Fruit fly (Drosophila melanogaster): ENCODE results near the gene Nuf2.

Nuf2 gene

DNA sequence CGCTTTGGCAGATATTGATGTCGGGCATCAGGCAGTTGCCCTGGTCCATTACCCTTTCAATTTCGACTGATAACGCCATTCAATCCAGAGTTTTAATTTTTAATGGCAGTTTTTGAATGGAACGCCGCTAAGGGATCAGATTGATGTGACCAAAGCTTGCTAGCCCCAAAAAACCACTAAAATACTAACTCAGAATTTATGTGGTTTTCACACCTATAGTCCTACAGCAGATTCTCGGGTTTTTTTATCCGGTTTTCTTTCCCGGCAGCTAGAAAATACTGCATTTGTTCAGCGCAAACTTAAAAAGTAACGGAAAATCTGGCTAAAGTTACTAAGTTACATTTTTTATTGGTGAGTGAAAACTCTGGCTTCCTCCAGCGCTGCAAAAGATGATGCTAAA, at the start of gene Nuf2:
TSS of gene Nuf2 (minus strand) at position 151 of the 400 bp plus-strand sequence.
- no peak for TF ChIP-seq fd3F (GFP tag; optimal IDR thresholded peaks at IDR 0.05)
- TF ChIP-seq CG31224 (GFP tag; IDR thresholded peaks at IDR 0.05): no peak
- no peak for TF ChIP-seq tio (GFP tag; optimal IDR thresholded peaks at IDR 0.05)
- peak; percentile 19 for TF ChIP-seq MESR4 (GFP tag; optimal IDR thresholded peaks at IDR 0.05)
- no peak for TF ChIP-seq HLHmδ (GFP tag; optimal IDR thresholded peaks at IDR 0.05)
- no peak for TF ChIP-seq lmd (GFP tag; IDR thresholded peaks at IDR 0.05)
- TF ChIP-seq CG3163 (GFP tag; optimal IDR thresholded peaks at IDR 0.05): no peak
- no peak for TF ChIP-seq insv (GFP tag; optimal IDR thresholded peaks at IDR 0.05)
- TF ChIP-seq Nf-YA (GFP tag; IDR thresholded peaks at IDR 0.05): no peak
- TF ChIP-seq ssp (GFP tag; IDR thresholded peaks at IDR 0.05): peak; percentile 98
- no peak for TF ChIP-seq oc (tag; optimal IDR thresholded peaks at IDR 0.05)
- peak; percentile 61 for TF ChIP-seq Sin3A (optimal IDR thresholded peaks at IDR 0.05)
- TF ChIP-seq chm (GFP tag; IDR thresholded peaks at IDR 0.05): no peak
- TF ChIP-seq schlank (tag; optimal IDR thresholded peaks at IDR 0.05): no peak
- no peak for TF ChIP-seq CG2889 (GFP tag; IDR thresholded peaks at IDR 0.05)
- no peak for TF ChIP-seq CG10959 (GFP tag; IDR thresholded peaks at IDR 0.05)
- no peak for TF ChIP-seq Blimp-1 (GFP tag; optimal IDR thresholded peaks at IDR 0.05)
- no peak for TF ChIP-seq gcm2 (GFP tag; optimal IDR thresholded peaks at IDR 0.05)
- TF ChIP-seq sqz (GFP tag; optimal IDR thresholded peaks at IDR 0.05): no peak
- peak; percentile 35; the same call in 1 of the 3 replicates for TF ChIP-seq knrl (GFP tag; IDR thresholded peaks at IDR 0.05; ENCODE audit: partially characterized antibody)
- TF ChIP-seq CoRest (tag; optimal IDR thresholded peaks at IDR 0.05): peak; percentile 64
- no peak for TF ChIP-seq CG11723 (GFP tag; optimal IDR thresholded peaks at IDR 0.05)
- TF ChIP-seq en (GFP tag; optimal IDR thresholded peaks at IDR 0.05): no peak
- no peak for TF ChIP-seq CG9609 (GFP tag; optimal IDR thresholded peaks at IDR 0.05)
- TF ChIP-seq tgo (GFP tag; IDR thresholded peaks at IDR 0.05): no peak
- peak; percentile 15 for TF ChIP-seq CG10267 (tag; optimal IDR thresholded peaks at IDR 0.05)
- TF ChIP-seq Nf-YC (tag; optimal IDR thresholded peaks at IDR 0.05): no peak
- TF ChIP-seq sc (optimal IDR thresholded peaks at IDR 0.05): no peak
- TF ChIP-seq sc (GFP tag; optimal IDR thresholded peaks at IDR 0.05): no peak
- no peak for TF ChIP-seq zfh2 (GFP tag; optimal IDR thresholded peaks at IDR 0.05)
- no peak for TF ChIP-seq CG3838 (GFP tag; optimal IDR thresholded peaks at IDR 0.05)
- TF ChIP-seq hkb (optimal IDR thresholded peaks at IDR 0.05): peak; percentile 20
- TF ChIP-seq hkb (GFP tag; IDR thresholded peaks at IDR 0.05): no peak
- TF ChIP-seq pnt (GFP tag; optimal IDR thresholded peaks at IDR 0.05): no peak
- TF ChIP-seq Lhr (GFP tag; optimal IDR thresholded peaks at IDR 0.05): peak; percentile 88
- TF ChIP-seq ewg (GFP tag; optimal IDR thresholded peaks at IDR 0.05): no peak
- TF ChIP-seq Oli (tag; optimal IDR thresholded peaks at IDR 0.05): no peak
- TF ChIP-seq CG4854 (GFP tag; optimal IDR thresholded peaks at IDR 0.05): no peak
- no peak for TF ChIP-seq mam (GFP tag; optimal IDR thresholded peaks at IDR 0.05)
- TF ChIP-seq CG4282 (GFP tag; optimal IDR thresholded peaks at IDR 0.05): no peak
- TF ChIP-seq pum (GFP tag; optimal IDR thresholded peaks at IDR 0.05): no peak
- no peak for TF ChIP-seq fd64A (GFP tag; optimal IDR thresholded peaks at IDR 0.05)
- peak; percentile 59 for TF ChIP-seq phol (tag; optimal IDR thresholded peaks at IDR 0.05)
- no peak for TF ChIP-seq Max (GFP tag; optimal IDR thresholded peaks at IDR 0.05)
- TF ChIP-seq CG1603 (tag; optimal IDR thresholded peaks at IDR 0.05): peak; percentile 78
- no peak for TF ChIP-seq BtbVII (GFP tag; optimal IDR thresholded peaks at IDR 0.05)
- TF ChIP-seq PHDP (tag; optimal IDR thresholded peaks at IDR 0.05): no peak
- TF ChIP-seq danr (GFP tag; IDR thresholded peaks at IDR 0.05): no peak
- no peak for TF ChIP-seq Usf (GFP tag; optimal IDR thresholded peaks at IDR 0.05)
- TF ChIP-seq CHES-1-like (GFP tag; optimal IDR thresholded peaks at IDR 0.05): no peak
- no peak for TF ChIP-seq CG7928 (GFP tag; optimal IDR thresholded peaks at IDR 0.05)
- TF ChIP-seq Bdp1 (GFP tag; optimal IDR thresholded peaks at IDR 0.05): no peak
- TF ChIP-seq CG34376 (GFP tag; optimal IDR thresholded peaks at IDR 0.05): no peak

Measured in whole organism, embryonic.